Worm (Caenorhabditis elegans): ENCODE results near the gene Y66D12A.6.

- TF ChIP-seq unc-86 (tag; optimal IDR thresholded peaks at IDR 0.05) = no peak
- TF ChIP-seq rnt-1 (tag; optimal IDR thresholded peaks at IDR 0.05) = no peak
- TF ChIP-seq lim-6 (tag; optimal IDR thresholded peaks at IDR 0.05) = no peak
- no peak for TF ChIP-seq dve-1 (tag; optimal IDR thresholded peaks at IDR 0.05)
- no peak for TF ChIP-seq C38D4.7 (GFP tag; optimal IDR thresholded peaks at IDR 0.05)
- TF ChIP-seq ceh-18 (tag; optimal IDR thresholded peaks at IDR 0.05) = no peak
- no peak for TF ChIP-seq sdc-2 (tag; optimal IDR thresholded peaks at IDR 0.05)
- TF ChIP-seq elt-2 (tag; optimal IDR thresholded peaks at IDR 0.05) = no peak
- TF ChIP-seq pqm-1 (tag; optimal IDR thresholded peaks at IDR 0.05) = no peak
- TF ChIP-seq madf-2 (tag; optimal IDR thresholded peaks at IDR 0.05) = no peak
- no peak for TF ChIP-seq unc-3 (GFP tag; conservative IDR thresholded peaks at IDR 0.05)
- TF ChIP-seq unc-3 (tag; optimal IDR thresholded peaks at IDR 0.05) = no peak
- no peak for TF ChIP-seq ceh-19 (GFP tag; optimal IDR thresholded peaks at IDR 0.05)
Observed at ce11 chrIII:11607870-11608269, 26.7 kb upstream of the Y66D12A.6 start, which contains the start of gene Y66D12A.1.

Measured in whole organism, late embryonic.